Worm (Caenorhabditis elegans) whole organism, L4/young adult: ENCODE results near the gene far-2.

Experiments
- W03F9.2 ChIP-seq: fragments of 150-350 bp; optimal IDR thresholded peaks from 2 replicates; lab custom pipeline; 2014; ENCODE audit warnings: missing biosample characterization, missing genetic modification characterization
- him-1 ChIP-seq: sonication (generic microtip); optimal IDR thresholded peaks from 2 replicates; lab custom pipeline; 2016; ENCODE audit warnings: missing genotype, missing genetic modification reagents, missing genetic modification characterization, missing compliant biosample characterization

ce11 chrIII:9118314-9118850 is 36.8 kb downstream of the far-2 start, which contains the start of gene grl-11:
- TF ChIP-seq him-1 (tag; lab: Kevin White, UChicago) (no peak), W03F9.2 (tag; lab: Kevin White, UChicago) (no peak)
